Fruit fly (Drosophila melanogaster): Measurements from ENCODE around the gene CG43362.

The CG43362 gene

dm6 chr2L:18328737-18329136 is 37.5 kb upstream of the CG43362 start (continued):
- TF ChIP-seq oc (tag; optimal IDR thresholded peaks at IDR 0.05) (peak; percentile 21), CG4424 (GFP tag; optimal IDR thresholded peaks at IDR 0.05) (no peak), shn (GFP tag; optimal IDR thresholded peaks at IDR 0.05) (peak; percentile 21), Dad (GFP tag; optimal IDR thresholded peaks at IDR 0.05) (no peak), kay (GFP tag; optimal IDR thresholded peaks at IDR 0.05) (no peak), bowl (GFP tag; IDR thresholded peaks at IDR 0.05) (no peak), hbn (GFP tag; IDR thresholded peaks at IDR 0.05; ENCODE audit: partially characterized antibody) (no peak), Dref (GFP tag; IDR thresholded peaks at IDR 0.05) (no peak), CG34224 (GFP tag; IDR thresholded peaks at IDR 0.05; ENCODE audit: partially characterized antibody) (no peak), CG13123 (GFP tag; optimal IDR thresholded peaks at IDR 0.05) (no peak), Bgb (GFP tag; IDR thresholded peaks at IDR 0.05; ENCODE audit: partially characterized antibody) (no peak), gt (GFP tag; IDR thresholded peaks at IDR 0.05) (no peak), CG18011 (GFP tag; optimal IDR thresholded peaks at IDR 0.05) (no peak), Sin3A (optimal IDR thresholded peaks at IDR 0.05) (no peak), dati (GFP tag; IDR thresholded peaks at IDR 0.05) (0 out of 2 replicates have a peak, but pooled peaks have one; percentile 12), Chrac-16 (GFP tag; optimal IDR thresholded peaks at IDR 0.05) (peak; percentile 25), Fer1 (GFP tag; optimal IDR thresholded peaks at IDR 0.05) (peak; percentile 8), zen (tag; optimal IDR thresholded peaks at IDR 0.05) (no peak), Dek (tag; optimal IDR thresholded peaks at IDR 0.05) (no peak), Ptx1 (GFP tag; IDR thresholded peaks at IDR 0.05) (peak; percentile 71), Xbp1 (GFP tag; optimal IDR thresholded peaks at IDR 0.05) (peak; percentile 0), Aef1 (GFP tag; IDR thresholded peaks at IDR 0.05) (peak; percentile 54; the same call in 1 of the 3 replicates), CG31441 (GFP tag; IDR thresholded peaks at IDR 0.05) (peak; percentile 28; the same call in 1 of the 2 replicates), exex (tag; optimal IDR thresholded peaks at IDR 0.05) (no peak), NFAT (GFP tag; IDR thresholded peaks at IDR 0.05) (no peak), B-H1 (GFP tag; IDR thresholded peaks at IDR 0.05) (no peak; the same call in 2 of the 3 replicates), ash1 (GFP tag; optimal IDR thresholded peaks at IDR 0.05) (no peak), Hr51 (GFP tag; optimal IDR thresholded peaks at IDR 0.05) (peak in 1 of 2 experiments; percentile 41), Oaz (GFP tag; IDR thresholded peaks at IDR 0.05) (no peak), stwl (tag; optimal IDR thresholded peaks at IDR 0.05) (no peak), Optix (GFP tag; IDR thresholded peaks at IDR 0.05) (peak; percentile 43; the same call in 1 of the 3 replicates), Six4 (GFP tag; optimal IDR thresholded peaks at IDR 0.05) (no peak), Spps (tag; optimal IDR thresholded peaks at IDR 0.05) (no peak), Hr39 (optimal IDR thresholded peaks at IDR 0.05) (no peak), CG33557 (GFP tag; optimal IDR thresholded peaks at IDR 0.05) (no peak), CG17912 (GFP tag; optimal IDR thresholded peaks at IDR 0.05) (no peak), Myb (GFP tag; optimal IDR thresholded peaks at IDR 0.05) (peak; percentile 6), gsb-n (tag; optimal IDR thresholded peaks at IDR 0.05) (peak; percentile 26), gcm2 (GFP tag; optimal IDR thresholded peaks at IDR 0.05) (no peak), Dip2 (GFP tag; IDR thresholded peaks at IDR 0.05) (no peak), CG8924 (tag; optimal IDR thresholded peaks at IDR 0.05) (no peak), CG13296 (GFP tag; optimal IDR thresholded peaks at IDR 0.05) (no peak)

dm6 chr2L:18327592-18328078 is 36.4 kb upstream of the CG43362 start:
- peak; percentile 19 to 60 for TF ChIP-seq Trl (optimal IDR thresholded peaks at IDR 0.05)
- no peak for TF ChIP-seq Trl (GFP tag; optimal IDR thresholded peaks at IDR 0.05)
- TF ChIP-seq Pdp1 (GFP tag; optimal IDR thresholded peaks at IDR 0.05) = no peak
- TF ChIP-seq CoRest (tag; optimal IDR thresholded peaks at IDR 0.05) = peak; percentile 4
- TF ChIP-seq Asciz (GFP tag; optimal IDR thresholded peaks at IDR 0.05) = peak; percentile 59
- TF ChIP-seq lbe (GFP tag; optimal IDR thresholded peaks at IDR 0.05) = peak; percentile 53
- no peak for TF ChIP-seq Sox100B (GFP tag; optimal IDR thresholded peaks at IDR 0.05)
- TF ChIP-seq ci (GFP tag; IDR thresholded peaks at IDR 0.05) = 0 out of 3 replicates have a peak, but pooled peaks have one; percentile 22
- no peak for TF ChIP-seq zen (tag; optimal IDR thresholded peaks at IDR 0.05)
- peak in 1 of 2 experiments; percentile 37 for TF ChIP-seq bsh (GFP tag; optimal IDR thresholded peaks at IDR 0.05)
- no peak for TF ChIP-seq HHEX (GFP tag; optimal IDR thresholded peaks at IDR 0.05)
- TF ChIP-seq Hr3 (GFP tag; optimal IDR thresholded peaks at IDR 0.05) = no peak
- TF ChIP-seq unpg (GFP tag; optimal IDR thresholded peaks at IDR 0.05) = peak; percentile 13
